Worm (Caenorhabditis elegans): ENCODE data around the gene srj-53.

DNA sequence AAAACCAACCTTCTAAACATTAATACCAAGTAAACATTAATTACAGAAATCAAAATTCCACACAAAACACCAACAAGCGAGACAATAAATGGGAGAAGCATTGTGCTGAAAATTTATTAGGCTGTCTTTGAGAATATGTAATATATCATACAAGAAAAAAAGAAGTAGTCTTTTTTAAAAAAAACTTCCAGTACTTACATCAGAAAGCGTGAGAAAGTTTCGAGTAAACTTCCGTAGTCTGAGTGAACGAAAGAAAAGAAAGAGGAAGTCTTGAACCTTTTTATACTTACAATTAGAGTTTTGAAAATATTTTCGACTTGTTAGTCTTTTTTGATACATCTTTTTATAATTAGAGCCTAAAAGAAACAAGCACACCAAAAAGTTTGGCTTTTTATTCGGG lies 25.2 kb upstream of the srj-53 start, which contains the start of gene srbc-40:
- TF ChIP-seq nhr-80 (tag; optimal IDR thresholded peaks at IDR 0.05): no peak
- no peak for TF ChIP-seq egrh-3 (GFP tag; IDR thresholded peaks at IDR 0.05)
- no peak for TF ChIP-seq dpl-1 (GFP tag; optimal IDR thresholded peaks at IDR 0.05)
- no peak for TF ChIP-seq snpc-4 (GFP tag; optimal IDR thresholded peaks at IDR 0.05)
- TF ChIP-seq snpc-4 (tag; optimal IDR thresholded peaks at IDR 0.05): no peak
- no peak for TF ChIP-seq hmg-1.2 (GFP tag; IDR thresholded peaks at IDR 0.05)
- TF ChIP-seq ama-1 (optimal IDR thresholded peaks at IDR 0.05): no peak
- TF ChIP-seq ama-1 (GFP tag; optimal IDR thresholded peaks at IDR 0.05): no peak
- TF ChIP-seq T07F8.4 (tag; optimal IDR thresholded peaks at IDR 0.05): no peak
